Fruit fly (Drosophila melanogaster) Kc167 (cell line): ENCODE results near the gene polo.

Experiments
- Myc ChIP-seq: fragments of >200 bp; optimal IDR thresholded peaks from 2 replicates; lab custom pipeline; 2017; ENCODE audit warnings: missing external identifiers
- Sin3A ChIP-seq: fragments of >200 bp; optimal IDR thresholded peaks from 2 replicates; lab custom pipeline; 2018; ENCODE audit warnings: missing external identifiers
- h ChIP-seq: fragments of >200 bp; optimal IDR thresholded peaks from 3 replicates; lab custom pipeline; 2018; ENCODE audit warnings: missing external identifiers
- insv ChIP-seq: fragments of >200 bp; optimal IDR thresholded peaks from 3 replicates; lab custom pipeline; 2018; ENCODE audit warnings: missing external identifiers
- psq ChIP-seq: fragments of >200 bp; optimal IDR thresholded peaks from 2 replicates; lab custom pipeline; 2017; ENCODE audit warnings: missing external identifiers
- ttk ChIP-seq: sonication (Bioruptor generic); optimal IDR thresholded peaks from 2 replicates; lab custom pipeline; 2017; ENCODE audit warnings: missing external identifiers

The polo gene

dm6 chr3L:20309354-20309753 is at the start of gene polo:
Gene polo (plus strand): TSS chr3L:20309654.
- TF ChIP-seq Myc (lab: Kevin White, UChicago), result no peak
- TF ChIP-seq ttk (lab: Kevin White, UChicago), result no peak
- no peak for TF ChIP-seq psq (lab: Kevin White, UChicago)
- TF ChIP-seq h (lab: Kevin White, UChicago), result no peak
- TF ChIP-seq insv (lab: Kevin White, UChicago), result no peak

dm6 chr3L:20265514-20265913 is 43.9 kb upstream of the polo start, which contains the start of gene CG32228:
Gene CG32228 (plus strand): TSS chr3L:20265814.
- TF ChIP-seq Sin3A, result no peak
- TF ChIP-seq psq (lab: Kevin White, UChicago), result no peak
- TF ChIP-seq insv (lab: Kevin White, UChicago), result no peak
- TF ChIP-seq ttk (lab: Kevin White, UChicago), result no peak
- TF ChIP-seq Myc (lab: Kevin White, UChicago), result no peak
- TF ChIP-seq h (lab: Kevin White, UChicago), result no peak

- TF ChIP-seq insv (lab: Kevin White, UChicago) (no peak), ttk (lab: Kevin White, UChicago) (no peak), Sin3A (no peak), psq (lab: Kevin White, UChicago) (no peak), h (lab: Kevin White, UChicago) (no peak), Myc (lab: Kevin White, UChicago) (no peak)
Observed at dm6 chr3L:20275235-20275634, 34.2 kb upstream of the polo start, which contains the start of gene CG17122. Gene CG17122 (minus strand): TSS chr3L:20275335.

- TF ChIP-seq insv (lab: Kevin White, UChicago), result no peak
- TF ChIP-seq ttk (lab: Kevin White, UChicago), result no peak
- no peak for TF ChIP-seq Sin3A
- no peak for TF ChIP-seq h (lab: Kevin White, UChicago)
- TF ChIP-seq psq (lab: Kevin White, UChicago), result no peak
- no peak for TF ChIP-seq Myc (lab: Kevin White, UChicago)
Observed at dm6 chr3L:20275886-20276285, 33.6 kb upstream of the polo start.

dm6 chr3L:20276615-20277014 is 32.8 kb upstream of the polo start:
- TF ChIP-seq psq (lab: Kevin White, UChicago) (no peak), Sin3A (no peak), insv (lab: Kevin White, UChicago) (no peak), ttk (lab: Kevin White, UChicago) (no peak), Myc (lab: Kevin White, UChicago) (no peak), h (lab: Kevin White, UChicago) (no peak)

dm6 chr3L:20281254-20281653 is 28.2 kb upstream of the polo start:
- no peak for TF ChIP-seq insv (lab: Kevin White, UChicago)
- no peak for TF ChIP-seq Sin3A
- TF ChIP-seq ttk (lab: Kevin White, UChicago), result no peak
- TF ChIP-seq h (lab: Kevin White, UChicago), result no peak
- TF ChIP-seq psq (lab: Kevin White, UChicago), result no peak
- TF ChIP-seq Myc (lab: Kevin White, UChicago), result no peak

dm6 chr3L:20287046-20287445 is 22.4 kb upstream of the polo start:
- TF ChIP-seq ttk (lab: Kevin White, UChicago) (no peak), Sin3A (no peak), insv (lab: Kevin White, UChicago) (no peak), h (lab: Kevin White, UChicago) (no peak), psq (lab: Kevin White, UChicago) (no peak), Myc (lab: Kevin White, UChicago) (no peak)

- TF ChIP-seq Myc (lab: Kevin White, UChicago) (no peak), Sin3A (no peak), psq (lab: Kevin White, UChicago) (no peak), ttk (lab: Kevin White, UChicago) (no peak), h (lab: Kevin White, UChicago) (no peak), insv (lab: Kevin White, UChicago) (no peak)
Observed at dm6 chr3L:20295095-20295494, 14.4 kb upstream of the polo start, which contains the start of gene gogo. Gene gogo (minus strand): TSS chr3L:20295133.

dm6 chr3L:20296797-20297196 is 12.7 kb upstream of the polo start, which contains the start of gene FRG1:
Gene FRG1 (minus strand): TSS chr3L:20296971.
- TF ChIP-seq h (lab: Kevin White, UChicago), result no peak
- TF ChIP-seq psq (lab: Kevin White, UChicago), result no peak
- TF ChIP-seq Myc (lab: Kevin White, UChicago), result no peak
- TF ChIP-seq ttk (lab: Kevin White, UChicago), result no peak
- TF ChIP-seq insv (lab: Kevin White, UChicago), result no peak
- no peak for TF ChIP-seq Sin3A

- TF ChIP-seq Sin3A (no peak), insv (lab: Kevin White, UChicago) (no peak), ttk (lab: Kevin White, UChicago) (no peak), Myc (lab: Kevin White, UChicago) (no peak), psq (lab: Kevin White, UChicago) (no peak), h (lab: Kevin White, UChicago) (no peak)
Observed at dm6 chr3L:20299110-20299509, 10.3 kb upstream of the polo start, which contains the start of gene SCCRO4. Gene SCCRO4 (plus strand): TSS chr3L:20299410.

- TF ChIP-seq insv (lab: Kevin White, UChicago), result no peak
Observed at dm6 chr3L:20302081-20302630, 7.3 kb upstream of the polo start, which contains the start of gene Pex23. Gene Pex23 (minus strand): TSS chr3L:20302141.

- TF ChIP-seq psq (lab: Kevin White, UChicago), result no peak
- TF ChIP-seq insv (lab: Kevin White, UChicago), result no peak
- no peak for TF ChIP-seq Myc (lab: Kevin White, UChicago)
- no peak for TF ChIP-seq ttk (lab: Kevin White, UChicago)
- no peak for TF ChIP-seq Sin3A
Observed at dm6 chr3L:20306142-20306541, 3.3 kb upstream of the polo start, which contains the start of gene CG32225. Gene CG32225 (minus strand): TSS chr3L:20306283.
